Worm (Caenorhabditis elegans): ENCODE measurements around the gene vhp-1.

Gene vhp-1

DNA sequence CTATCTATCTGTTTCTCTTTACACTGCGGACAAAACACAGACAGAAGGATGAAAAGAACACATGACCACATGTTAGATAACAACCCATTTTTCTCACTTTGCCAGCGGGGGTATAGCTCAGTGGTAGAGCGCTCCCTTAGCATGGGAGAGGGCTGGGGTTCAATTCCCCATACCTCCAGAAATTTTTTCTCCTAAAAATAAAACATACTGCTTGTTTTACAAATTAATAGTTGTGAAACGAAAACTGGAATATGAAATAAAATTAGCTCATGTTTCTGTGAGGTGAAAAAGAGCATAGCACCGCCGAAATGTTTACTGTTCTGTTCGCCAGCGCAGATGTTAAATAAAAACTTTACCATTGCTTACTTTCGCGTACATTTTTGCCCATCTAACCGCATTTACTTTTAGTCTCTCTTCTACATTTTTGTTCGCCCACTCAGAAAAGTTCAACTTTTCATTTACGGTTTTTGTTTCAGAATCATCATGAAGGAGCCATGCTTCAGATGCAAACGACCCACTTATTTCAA, 30.8 kb upstream of the vhp-1 start, which contains the start of gene ZK622.4:
TSS of gene ZK622.4 (plus strand) at position 477 of the 527 bp plus-strand sequence.
- TF ChIP-seq flh-1 (GFP tag; optimal IDR thresholded peaks at IDR 0.05) (peak; percentile 62), drap-1 (GFP tag; optimal IDR thresholded peaks at IDR 0.05) (peak; percentile 89), tbx-8 (GFP tag; optimal IDR thresholded peaks at IDR 0.05) (peak; percentile 77), hlh-1 (tag; optimal IDR thresholded peaks at IDR 0.05) (no peak), nhr-28 (tag; optimal IDR thresholded peaks at IDR 0.05) (peak; percentile 80), nhr-237 (tag; optimal IDR thresholded peaks at IDR 0.05) (peak; percentile 49), blmp-1 (tag; optimal IDR thresholded peaks at IDR 0.05) (peak; percentile 8), elt-1 (tag; optimal IDR thresholded peaks at IDR 0.05; ENCODE audit: borderline replicate concordance, insufficient read depth) (no peak), unc-62 (GFP tag; optimal IDR thresholded peaks at IDR 0.05) (peak; percentile 46), M03D4.4 (tag; optimal IDR thresholded peaks at IDR 0.05) (peak; percentile 88), nhr-12 (tag; optimal IDR thresholded peaks at IDR 0.05) (no peak), zip-8 (tag; optimal IDR thresholded peaks at IDR 0.05) (no peak), ces-1 (GFP tag; optimal IDR thresholded peaks at IDR 0.05) (peak; percentile 27), lsy-2 (tag; optimal IDR thresholded peaks at IDR 0.05) (no peak), ham-2 (GFP tag; optimal IDR thresholded peaks at IDR 0.05) (peak; percentile 91), nhr-76 (tag; optimal IDR thresholded peaks at IDR 0.05) (no peak), sptf-1 (tag; optimal IDR thresholded peaks at IDR 0.05) (peak; percentile 93), sem-2 (GFP tag; optimal IDR thresholded peaks at IDR 0.05) (peak; percentile 84), nhr-2 (tag; optimal IDR thresholded peaks at IDR 0.05) (no peak), mls-2 (tag; optimal IDR thresholded peaks at IDR 0.05) (peak; percentile 90), elt-3 (tag; optimal IDR thresholded peaks at IDR 0.05) (no peak), cnd-1 (tag; optimal IDR thresholded peaks at IDR 0.05) (peak; percentile 90), lin-13 (tag; optimal IDR thresholded peaks at IDR 0.05) (no peak), ceh-43 (GFP tag; optimal IDR thresholded peaks at IDR 0.05) (peak; percentile 81), ztf-11 (tag; optimal IDR thresholded peaks at IDR 0.05) (peak; percentile 20), ceh-39 (tag; optimal IDR thresholded peaks at IDR 0.05) (no peak), unc-120 (tag; optimal IDR thresholded peaks at IDR 0.05; ENCODE audit: poor library complexity, severe bottlenecking) (peak; percentile 91), lin-32 (GFP tag; optimal IDR thresholded peaks at IDR 0.05) (peak; percentile 78), bed-3 (GFP tag; optimal IDR thresholded peaks at IDR 0.05) (peak; percentile 71), mep-1 (tag; optimal IDR thresholded peaks at IDR 0.05) (peak; percentile 69), pha-4 (tag; optimal IDR thresholded peaks at IDR 0.05) (peak; percentile 5), snpc-4 (tag; optimal IDR thresholded peaks at IDR 0.05) (no peak), unc-39 (tag; optimal IDR thresholded peaks at IDR 0.05) (no peak), mab-5 (tag; optimal IDR thresholded peaks at IDR 0.05) (no peak), ceh-83 (GFP tag; optimal IDR thresholded peaks at IDR 0.05) (peak; percentile 87)

DNA sequence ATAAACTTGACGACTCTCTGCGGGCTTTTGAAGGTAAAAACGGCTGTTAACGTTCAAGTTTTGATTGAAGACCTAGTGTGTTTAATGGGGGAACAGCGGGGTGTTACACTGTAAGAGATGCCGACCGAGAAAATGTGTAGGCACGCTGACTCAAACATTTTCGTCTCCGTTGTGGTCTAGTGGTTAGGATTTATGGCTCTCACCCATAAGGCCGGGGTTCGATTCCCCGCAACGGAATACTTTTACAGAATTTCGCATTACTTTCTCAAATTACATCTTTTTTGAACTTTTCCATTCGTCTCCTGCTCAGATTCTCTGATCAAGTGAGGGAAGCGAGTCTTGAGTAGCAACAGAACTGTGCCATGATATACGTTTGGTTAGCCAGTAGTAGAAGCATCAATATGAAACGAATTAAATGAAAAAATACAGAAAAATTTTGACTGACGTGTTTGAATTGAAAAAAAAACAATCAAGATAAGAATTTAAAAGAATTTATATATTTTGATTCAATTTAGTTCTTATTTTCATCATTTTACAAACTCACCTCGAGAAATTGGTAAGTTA, 29.7 kb upstream of the vhp-1 start, which contains the start of gene ZK622.1:
TSS of gene ZK622.1 (plus strand) at position 514 of the 564 bp plus-strand sequence.
- TF ChIP-seq bed-3 (GFP tag; optimal IDR thresholded peaks at IDR 0.05) (peak; percentile 45), blmp-1 (tag; optimal IDR thresholded peaks at IDR 0.05) (no peak), M03D4.4 (tag; optimal IDR thresholded peaks at IDR 0.05) (peak; percentile 72), unc-120 (tag; optimal IDR thresholded peaks at IDR 0.05; ENCODE audit: poor library complexity, severe bottlenecking) (peak; percentile 39), ham-2 (GFP tag; optimal IDR thresholded peaks at IDR 0.05) (peak; percentile 44), mab-5 (tag; optimal IDR thresholded peaks at IDR 0.05) (no peak), nhr-28 (tag; optimal IDR thresholded peaks at IDR 0.05) (no peak), sem-2 (GFP tag; optimal IDR thresholded peaks at IDR 0.05) (peak; percentile 62), drap-1 (GFP tag; optimal IDR thresholded peaks at IDR 0.05) (peak; percentile 74), ceh-43 (GFP tag; optimal IDR thresholded peaks at IDR 0.05) (peak; percentile 35), nhr-237 (tag; optimal IDR thresholded peaks at IDR 0.05) (no peak), flh-1 (GFP tag; optimal IDR thresholded peaks at IDR 0.05) (peak; percentile 29), ceh-83 (GFP tag; optimal IDR thresholded peaks at IDR 0.05) (peak; percentile 79), mls-2 (tag; optimal IDR thresholded peaks at IDR 0.05) (peak; percentile 71), lin-32 (GFP tag; optimal IDR thresholded peaks at IDR 0.05) (peak; percentile 7), cnd-1 (tag; optimal IDR thresholded peaks at IDR 0.05) (peak; percentile 75), elt-1 (tag; optimal IDR thresholded peaks at IDR 0.05; ENCODE audit: borderline replicate concordance, insufficient read depth) (no peak), tbx-8 (GFP tag; optimal IDR thresholded peaks at IDR 0.05) (no peak), sptf-1 (tag; optimal IDR thresholded peaks at IDR 0.05) (peak; percentile 52)

DNA sequence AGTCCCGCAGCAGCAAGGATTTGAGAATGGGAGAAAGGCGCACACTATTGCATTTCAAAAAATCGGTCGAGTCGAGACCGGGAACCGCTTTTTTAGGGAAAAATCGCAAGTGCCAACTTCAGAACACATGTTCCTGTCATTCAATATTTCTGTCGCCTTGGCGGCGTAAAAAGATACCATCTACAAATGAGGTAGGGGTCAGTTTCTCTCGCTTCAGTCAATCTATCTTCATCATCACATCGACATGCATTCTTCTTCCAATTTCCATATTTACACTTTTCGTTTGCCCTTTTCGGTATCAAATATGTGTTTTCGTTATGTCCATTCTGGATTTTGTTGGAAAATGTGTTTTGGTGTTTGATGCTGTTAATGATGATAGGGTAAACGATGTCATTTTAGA, 25.4 kb upstream of the vhp-1 start:
- TF ChIP-seq sem-2 (GFP tag; optimal IDR thresholded peaks at IDR 0.05): no peak
- TF ChIP-seq elt-1 (tag; optimal IDR thresholded peaks at IDR 0.05; ENCODE audit: borderline replicate concordance, insufficient read depth): no peak
- no peak for TF ChIP-seq mab-5 (tag; optimal IDR thresholded peaks at IDR 0.05)
- no peak for TF ChIP-seq nhr-76 (tag; optimal IDR thresholded peaks at IDR 0.05)
- TF ChIP-seq lin-13 (tag; optimal IDR thresholded peaks at IDR 0.05): no peak
- no peak for TF ChIP-seq unc-62 (GFP tag; optimal IDR thresholded peaks at IDR 0.05)
- no peak for TF ChIP-seq bed-3 (GFP tag; optimal IDR thresholded peaks at IDR 0.05)
- no peak for TF ChIP-seq elt-3 (tag; optimal IDR thresholded peaks at IDR 0.05)
- TF ChIP-seq pha-4 (tag; optimal IDR thresholded peaks at IDR 0.05): no peak
- TF ChIP-seq unc-39 (tag; optimal IDR thresholded peaks at IDR 0.05): no peak
- TF ChIP-seq ceh-39 (tag; optimal IDR thresholded peaks at IDR 0.05): no peak
- no peak for TF ChIP-seq sptf-1 (tag; optimal IDR thresholded peaks at IDR 0.05)
- no peak for TF ChIP-seq flh-1 (GFP tag; optimal IDR thresholded peaks at IDR 0.05)
- TF ChIP-seq unc-120 (tag; optimal IDR thresholded peaks at IDR 0.05; ENCODE audit: poor library complexity, severe bottlenecking): no peak
- TF ChIP-seq ceh-83 (GFP tag; optimal IDR thresholded peaks at IDR 0.05): no peak
- TF ChIP-seq blmp-1 (tag; optimal IDR thresholded peaks at IDR 0.05): no peak
- no peak for TF ChIP-seq ceh-43 (GFP tag; optimal IDR thresholded peaks at IDR 0.05)

All from whole organism, mixed stage, embryonic.